Fruit fly (Drosophila melanogaster): ENCODE results near the gene CG42692.
A peak's percentile ranks its signal among the peaks of the same experiment; 100 is the strongest.

Gene CG42692

dm6 chr2L:14024051-14024745 lies 16.3 kb downstream of the CG42692 start (continued):
- peak; percentile 91 for TF ChIP-seq Xbp1 (GFP tag; optimal IDR thresholded peaks at IDR 0.05)
- peak; percentile 100 for TF ChIP-seq Side (GFP tag; optimal IDR thresholded peaks at IDR 0.05)
- peak; percentile 93 for TF ChIP-seq trem (tag; optimal IDR thresholded peaks at IDR 0.05)
- peak; percentile 98 for TF ChIP-seq psq (GFP tag; optimal IDR thresholded peaks at IDR 0.05)
- TF ChIP-seq corto (GFP tag; optimal IDR thresholded peaks at IDR 0.05): peak; percentile 3
- TF ChIP-seq Dref (GFP tag; IDR thresholded peaks at IDR 0.05): peak; percentile 51; the same call in 1 of the 2 replicates
- peak; percentile 96 for TF ChIP-seq CG11504 (tag; optimal IDR thresholded peaks at IDR 0.05)
- TF ChIP-seq Spps (tag; optimal IDR thresholded peaks at IDR 0.05): peak; percentile 99
- peak; percentile 98 for TF ChIP-seq CG4282 (GFP tag; optimal IDR thresholded peaks at IDR 0.05)
- TF ChIP-seq sima (GFP tag; optimal IDR thresholded peaks at IDR 0.05): peak; percentile 97
- peak; percentile 98 for TF ChIP-seq Hand (GFP tag; optimal IDR thresholded peaks at IDR 0.05)
- TF ChIP-seq otp (GFP tag; IDR thresholded peaks at IDR 0.05): peak; percentile 100
- no peak for TF ChIP-seq Opbp (GFP tag; IDR thresholded peaks at IDR 0.05; ENCODE audit: partially characterized antibody)
- peak; percentile 100 for TF ChIP-seq lab (GFP tag; optimal IDR thresholded peaks at IDR 0.05)
- TF ChIP-seq Atf-2 (GFP tag; optimal IDR thresholded peaks at IDR 0.05): peak; percentile 99
- TF ChIP-seq Ravus (GFP tag; IDR thresholded peaks at IDR 0.05): peak; percentile 93
- peak; percentile 94 for TF ChIP-seq CG17802 (tag; optimal IDR thresholded peaks at IDR 0.05)
- TF ChIP-seq MTF-1 (GFP tag; optimal IDR thresholded peaks at IDR 0.05; ENCODE audit: borderline replicate concordance): peak; percentile 100
- TF ChIP-seq Blimp-1 (GFP tag; optimal IDR thresholded peaks at IDR 0.05): peak; percentile 99
- peak; percentile 96 for TF ChIP-seq CG13775 (GFP tag; optimal IDR thresholded peaks at IDR 0.05)
- peak; percentile 98 for TF ChIP-seq CG17186 (GFP tag; optimal IDR thresholded peaks at IDR 0.05)
- TF ChIP-seq CG17612 (GFP tag; IDR thresholded peaks at IDR 0.05): peak; percentile 97
- TF ChIP-seq Fer3 (tag; optimal IDR thresholded peaks at IDR 0.05): peak; percentile 99
- peak; percentile 71 for TF ChIP-seq zf30C (GFP tag; optimal IDR thresholded peaks at IDR 0.05)
- TF ChIP-seq CG31388 (GFP tag; optimal IDR thresholded peaks at IDR 0.05): peak; percentile 98
- TF ChIP-seq CG15601 (tag; optimal IDR thresholded peaks at IDR 0.05): peak; percentile 99
- TF ChIP-seq CG2116 (GFP tag; optimal IDR thresholded peaks at IDR 0.05): peak; percentile 95
- peak; percentile 98 for TF ChIP-seq CkIIα-i1 (GFP tag; IDR thresholded peaks at IDR 0.05)
- TF ChIP-seq schlank (tag; optimal IDR thresholded peaks at IDR 0.05): peak; percentile 100
- peak; percentile 99 for TF ChIP-seq CG3281 (GFP tag; optimal IDR thresholded peaks at IDR 0.05)
- TF ChIP-seq Awh (GFP tag; IDR thresholded peaks at IDR 0.05): peak; percentile 100
- peak; percentile 96 for TF ChIP-seq CG31365 (tag; optimal IDR thresholded peaks at IDR 0.05)
- peak; percentile 83 for TF ChIP-seq al (GFP tag; IDR thresholded peaks at IDR 0.05)
- TF ChIP-seq Abd-B (GFP tag; optimal IDR thresholded peaks at IDR 0.05): peak; percentile 83
- no peak for TF ChIP-seq Sin3A (optimal IDR thresholded peaks at IDR 0.05)
- TF ChIP-seq fu2 (GFP tag; optimal IDR thresholded peaks at IDR 0.05): peak; percentile 97
- peak; percentile 98 for TF ChIP-seq onecut (GFP tag; IDR thresholded peaks at IDR 0.05)
- peak; percentile 97 for TF ChIP-seq CG6689 (GFP tag; IDR thresholded peaks at IDR 0.05)
- peak; percentile 98 for TF ChIP-seq CG2712 (tag; optimal IDR thresholded peaks at IDR 0.05)
- peak; percentile 92 for TF ChIP-seq wor (GFP tag; IDR thresholded peaks at IDR 0.05)
- peak; percentile 65; the same call in 1 of the 2 replicates for TF ChIP-seq sna (GFP tag; IDR thresholded peaks at IDR 0.05; ENCODE audit: partially characterized antibody)
- peak; percentile 99 for TF ChIP-seq Antp (GFP tag; optimal IDR thresholded peaks at IDR 0.05)
- peak; percentile 99 for TF ChIP-seq pho (GFP tag; optimal IDR thresholded peaks at IDR 0.05)
- peak; percentile 95 for TF ChIP-seq ro (GFP tag; IDR thresholded peaks at IDR 0.05)
- peak; percentile 90 for TF ChIP-seq nmo (GFP tag; optimal IDR thresholded peaks at IDR 0.05)
- TF ChIP-seq Dfd (GFP tag; optimal IDR thresholded peaks at IDR 0.05): no peak
- no peak for TF ChIP-seq CG8478 (optimal IDR thresholded peaks at IDR 0.05)
- peak in 1 of 2 experiments; percentile 89 for TF ChIP-seq tll (GFP tag; optimal IDR thresholded peaks at IDR 0.05)
- no peak for TF ChIP-seq amos (GFP tag; IDR thresholded peaks at IDR 0.05; ENCODE audit: partially characterized antibody)
